1 fruit fly cellular context compared by ENCODE assay signal in genomic region chr3L:12482917-12483316, dm6.
TF ChIP-seq lines count a peak whose summit lies in the region.

No protein-coding gene starts in this region.

TF ChIP-seq in whole organism, embryonic, 481 proteins besides CTCF, POLR2A, EP300 and RAD21 (continued from another document and continues in another):
- peak; percentile 54 for TF ChIP-seq run (tag; optimal IDR thresholded peaks at IDR 0.05; lab: Kevin White, UChicago)
- peak; percentile 84 for TF ChIP-seq Oli (tag; optimal IDR thresholded peaks at IDR 0.05; lab: Kevin White, UChicago)
- TF ChIP-seq CG2875 (GFP tag; optimal IDR thresholded peaks at IDR 0.05; lab: Kevin White, UChicago) = peak; percentile 71
- no peak for TF ChIP-seq zf30C (GFP tag; optimal IDR thresholded peaks at IDR 0.05; lab: Kevin White, UChicago)
- peak; percentile 75 for TF ChIP-seq CG12104 (GFP tag; optimal IDR thresholded peaks at IDR 0.05; lab: Kevin White, UChicago)
- peak; percentile 39 for TF ChIP-seq CG18599 (GFP tag; optimal IDR thresholded peaks at IDR 0.05; lab: Kevin White, UChicago)
- peak; percentile 60 for TF ChIP-seq CG2120 (GFP tag; optimal IDR thresholded peaks at IDR 0.05; lab: Kevin White, UChicago)
- TF ChIP-seq CG1647 (GFP tag; optimal IDR thresholded peaks at IDR 0.05; lab: Kevin White, UChicago) = peak; percentile 47
- peak; percentile 62 for TF ChIP-seq Aef1 (GFP tag; IDR thresholded peaks at IDR 0.05; lab: Robert Waterston, UW)
- no peak for TF ChIP-seq MESR4 (GFP tag; optimal IDR thresholded peaks at IDR 0.05; lab: Kevin White, UChicago)
- TF ChIP-seq CG15514 (GFP tag; optimal IDR thresholded peaks at IDR 0.05; lab: Kevin White, UChicago) = peak; percentile 43
- no peak for TF ChIP-seq sr (GFP tag; IDR thresholded peaks at IDR 0.05; lab: Robert Waterston, UW)
- TF ChIP-seq jigr1 (GFP tag; IDR thresholded peaks at IDR 0.05; lab: Robert Waterston, UW) = 0 out of 3 replicates have a peak, but pooled peaks have one; percentile 15
- peak; percentile 64 for TF ChIP-seq Fer3 (tag; optimal IDR thresholded peaks at IDR 0.05; lab: Kevin White, UChicago)
- TF ChIP-seq usp (GFP tag; optimal IDR thresholded peaks at IDR 0.05; lab: Kevin White, UChicago) = no peak
- no peak for TF ChIP-seq CG16813 (GFP tag; IDR thresholded peaks at IDR 0.05; lab: Robert Waterston, UW; ENCODE audit: partially characterized antibody)
- peak; percentile 27 for TF ChIP-seq Atf3 (GFP tag; optimal IDR thresholded peaks at IDR 0.05; lab: Kevin White, UChicago)
- peak; percentile 37 for TF ChIP-seq CG12744 (GFP tag; optimal IDR thresholded peaks at IDR 0.05; lab: Kevin White, UChicago)
- TF ChIP-seq sim (GFP tag; IDR thresholded peaks at IDR 0.05; lab: Robert Waterston, UW) = peak; percentile 32; the same call in 1 of the 2 replicates
- peak; percentile 14 for TF ChIP-seq CG30431 (GFP tag; optimal IDR thresholded peaks at IDR 0.05; lab: Kevin White, UChicago)
- TF ChIP-seq CG13296 (GFP tag; optimal IDR thresholded peaks at IDR 0.05; lab: Kevin White, UChicago) = peak; percentile 78
- peak; percentile 65 for TF ChIP-seq ems (GFP tag; optimal IDR thresholded peaks at IDR 0.05; lab: Kevin White, UChicago)
- no peak for TF ChIP-seq Doc3 (GFP tag; IDR thresholded peaks at IDR 0.05; lab: Robert Waterston, UW; ENCODE audit: partially characterized antibody)
- TF ChIP-seq CG5245 (GFP tag; optimal IDR thresholded peaks at IDR 0.05; lab: Kevin White, UChicago) = peak; percentile 36
- TF ChIP-seq B-H1 (GFP tag; IDR thresholded peaks at IDR 0.05; lab: Robert Waterston, UW) = peak; percentile 66
- TF ChIP-seq CG7357 (GFP tag; IDR thresholded peaks at IDR 0.05; lab: Robert Waterston, UW) = 0 out of 3 replicates have a peak, but pooled peaks have one; percentile 37
- peak; percentile 61 for TF ChIP-seq seq (GFP tag; IDR thresholded peaks at IDR 0.05; lab: Robert Waterston, UW)
- TF ChIP-seq lbe (GFP tag; optimal IDR thresholded peaks at IDR 0.05; lab: Kevin White, UChicago) = no peak
- peak; percentile 88 for TF ChIP-seq Sox102F (GFP tag; optimal IDR thresholded peaks at IDR 0.05; lab: Kevin White, UChicago)
- peak; percentile 16 for TF ChIP-seq D19B (GFP tag; optimal IDR thresholded peaks at IDR 0.05; lab: Kevin White, UChicago)
- TF ChIP-seq E2f1 (GFP tag; IDR thresholded peaks at IDR 0.05; lab: Robert Waterston, UW) = peak; percentile 67
- TF ChIP-seq mam (GFP tag; optimal IDR thresholded peaks at IDR 0.05; lab: Kevin White, UChicago) = peak; percentile 45
- TF ChIP-seq disco-r (GFP tag; optimal IDR thresholded peaks at IDR 0.05; lab: Kevin White, UChicago) = no peak
- peak; percentile 59 for TF ChIP-seq al (GFP tag; IDR thresholded peaks at IDR 0.05; lab: Robert Waterston, UW)
- TF ChIP-seq tna (GFP tag; IDR thresholded peaks at IDR 0.05; lab: Robert Waterston, UW; ENCODE audit: partially characterized antibody) = no peak
- peak; percentile 3 for TF ChIP-seq psq (GFP tag; optimal IDR thresholded peaks at IDR 0.05; lab: Kevin White, UChicago)
- peak; percentile 45; the same call in 1 of the 2 replicates for TF ChIP-seq esg (GFP tag; conservative IDR thresholded peaks at IDR 0.05; lab: Robert Waterston, UW)
- TF ChIP-seq CG10462 (GFP tag; optimal IDR thresholded peaks at IDR 0.05; lab: Kevin White, UChicago) = peak; percentile 47
- no peak for TF ChIP-seq CG10321 (GFP tag; IDR thresholded peaks at IDR 0.05; lab: Robert Waterston, UW)
- no peak for TF ChIP-seq tll (GFP tag; optimal IDR thresholded peaks at IDR 0.05; lab: Kevin White, UChicago)
- peak; percentile 23 for TF ChIP-seq CG4617 (GFP tag; optimal IDR thresholded peaks at IDR 0.05; lab: Kevin White, UChicago; ENCODE audit: borderline replicate concordance)
- TF ChIP-seq Eip74EF (GFP tag; optimal IDR thresholded peaks at IDR 0.05; lab: Kevin White, UChicago) = peak in 1 of 2 experiments; percentile 63
- TF ChIP-seq ci (GFP tag; IDR thresholded peaks at IDR 0.05; lab: Robert Waterston, UW) = peak; percentile 51; the same call in 1 of the 3 replicates
- peak; percentile 52; the same call in 1 of the 2 replicates for TF ChIP-seq CG11696 (GFP tag; IDR thresholded peaks at IDR 0.05; lab: Robert Waterston, UW)
- peak; percentile 63 for TF ChIP-seq Nf-YB (GFP tag; optimal IDR thresholded peaks at IDR 0.05; lab: Kevin White, UChicago)
- peak; percentile 25; the same call in 1 of the 2 replicates for TF ChIP-seq wor (GFP tag; IDR thresholded peaks at IDR 0.05; lab: Robert Waterston, UW)
- peak; percentile 47 to 65 for TF ChIP-seq chif (GFP tag; optimal IDR thresholded peaks at IDR 0.05; lab: Kevin White, UChicago)
- TF ChIP-seq NK7.1 (GFP tag; optimal IDR thresholded peaks at IDR 0.05; lab: Kevin White, UChicago) = no peak
- TF ChIP-seq CG16779 (GFP tag; IDR thresholded peaks at IDR 0.05; lab: Robert Waterston, UW) = no peak; the same call in 1 of the 2 replicates
- peak; percentile 27 for TF ChIP-seq CG3838 (GFP tag; optimal IDR thresholded peaks at IDR 0.05; lab: Kevin White, UChicago)
- TF ChIP-seq jing (GFP tag; optimal IDR thresholded peaks at IDR 0.05; lab: Kevin White, UChicago) = peak; percentile 42
- TF ChIP-seq sug (tag; optimal IDR thresholded peaks at IDR 0.05; lab: Kevin White, UChicago) = peak; percentile 51
- no peak for TF ChIP-seq insv (GFP tag; optimal IDR thresholded peaks at IDR 0.05; lab: Kevin White, UChicago)
- TF ChIP-seq CG1024 (GFP tag; IDR thresholded peaks at IDR 0.05; lab: Robert Waterston, UW) = no peak
- peak; percentile 22 for TF ChIP-seq jumu (GFP tag; optimal IDR thresholded peaks at IDR 0.05; lab: Kevin White, UChicago)
- no peak for TF ChIP-seq cg (GFP tag; optimal IDR thresholded peaks at IDR 0.05; lab: Kevin White, UChicago)
- peak; percentile 65 for TF ChIP-seq bab2 (GFP tag; optimal IDR thresholded peaks at IDR 0.05; lab: Kevin White, UChicago)
- TF ChIP-seq gro (GFP tag; optimal IDR thresholded peaks at IDR 0.05; lab: Kevin White, UChicago) = peak; percentile 33
- peak; percentile 32; the same call in 1 of the 2 replicates for TF ChIP-seq sens-2 (GFP tag; IDR thresholded peaks at IDR 0.05; lab: Robert Waterston, UW)
- peak; percentile 79 for TF ChIP-seq Med (GFP tag; lab: Kevin White, UChicago)
- TF ChIP-seq fd64A (GFP tag; optimal IDR thresholded peaks at IDR 0.05; lab: Kevin White, UChicago) = no peak
- TF ChIP-seq Dip3 (GFP tag; optimal IDR thresholded peaks at IDR 0.05; lab: Kevin White, UChicago) = peak; percentile 14
- peak; percentile 71 for TF ChIP-seq CG14014 (GFP tag; IDR thresholded peaks at IDR 0.05; lab: Robert Waterston, UW)
- TF ChIP-seq CG10654 (GFP tag; optimal IDR thresholded peaks at IDR 0.05; lab: Kevin White, UChicago) = peak; percentile 48
- TF ChIP-seq nerfin-2 (GFP tag; IDR thresholded peaks at IDR 0.05; lab: Robert Waterston, UW; ENCODE audit: partially characterized antibody) = no peak
- peak; percentile 42 for TF ChIP-seq shn (GFP tag; optimal IDR thresholded peaks at IDR 0.05; lab: Kevin White, UChicago)
- TF ChIP-seq bcd (GFP tag; optimal IDR thresholded peaks at IDR 0.05; lab: Kevin White, UChicago) = peak; percentile 77
- TF ChIP-seq Drgx (GFP tag; IDR thresholded peaks at IDR 0.05; lab: Robert Waterston, UW) = peak; percentile 89
- peak; percentile 25 for TF ChIP-seq twi (tag; optimal IDR thresholded peaks at IDR 0.05; lab: Kevin White, UChicago)
- peak; percentile 37 for TF ChIP-seq oc (tag; optimal IDR thresholded peaks at IDR 0.05; lab: Kevin White, UChicago)
- peak; percentile 23 for TF ChIP-seq CG13624 (GFP tag; optimal IDR thresholded peaks at IDR 0.05; lab: Kevin White, UChicago)
- peak; percentile 63 for TF ChIP-seq Dek (tag; optimal IDR thresholded peaks at IDR 0.05; lab: Kevin White, UChicago)
- no peak for TF ChIP-seq prd (optimal IDR thresholded peaks at IDR 0.05; lab: Kevin White, UChicago)
- TF ChIP-seq prd (GFP tag; IDR thresholded peaks at IDR 0.05; lab: Robert Waterston, UW) = peak; percentile 87
- peak; percentile 88 for TF ChIP-seq CG17361 (GFP tag; IDR thresholded peaks at IDR 0.05; lab: Robert Waterston, UW)
- peak; percentile 62 for TF ChIP-seq Hsf (GFP tag; optimal IDR thresholded peaks at IDR 0.05; lab: Kevin White, UChicago)
- TF ChIP-seq Bgb (GFP tag; IDR thresholded peaks at IDR 0.05; lab: Robert Waterston, UW; ENCODE audit: partially characterized antibody) = no peak
- TF ChIP-seq mirr (GFP tag; optimal IDR thresholded peaks at IDR 0.05; lab: Kevin White, UChicago) = peak; percentile 10
- TF ChIP-seq CG6854 (GFP tag; optimal IDR thresholded peaks at IDR 0.05; lab: Kevin White, UChicago) = peak; percentile 23
- peak; percentile 20 for TF ChIP-seq CG18764 (GFP tag; optimal IDR thresholded peaks at IDR 0.05; lab: Kevin White, UChicago)
- TF ChIP-seq zen2 (GFP tag; IDR thresholded peaks at IDR 0.05; lab: Robert Waterston, UW; ENCODE audit: partially characterized antibody) = no peak
- peak; percentile 69 for TF ChIP-seq unpg (GFP tag; optimal IDR thresholded peaks at IDR 0.05; lab: Kevin White, UChicago)
- no peak for TF ChIP-seq CG7745 (tag; optimal IDR thresholded peaks at IDR 0.05; lab: Kevin White, UChicago)
- TF ChIP-seq HLH54F (GFP tag; optimal IDR thresholded peaks at IDR 0.05; lab: Kevin White, UChicago) = peak; percentile 53
- TF ChIP-seq tup (GFP tag; optimal IDR thresholded peaks at IDR 0.05; lab: Kevin White, UChicago) = no peak
- TF ChIP-seq yki (optimal IDR thresholded peaks at IDR 0.05; lab: Kevin White, UChicago) = no peak
- TF ChIP-seq CG18011 (GFP tag; optimal IDR thresholded peaks at IDR 0.05; lab: Kevin White, UChicago) = peak; percentile 7
- peak; percentile 80 for TF ChIP-seq CG10979 (tag; optimal IDR thresholded peaks at IDR 0.05; lab: Kevin White, UChicago)
- peak; percentile 54 for TF ChIP-seq CG6765 (GFP tag; optimal IDR thresholded peaks at IDR 0.05; lab: Kevin White, UChicago)
- TF ChIP-seq CG15696 (tag; optimal IDR thresholded peaks at IDR 0.05; lab: Kevin White, UChicago) = peak; percentile 27
- peak; percentile 56; the same call in 1 of the 2 replicates for TF ChIP-seq CG14667 (GFP tag; IDR thresholded peaks at IDR 0.05; lab: Robert Waterston, UW)
- TF ChIP-seq crc (GFP tag; optimal IDR thresholded peaks at IDR 0.05; lab: Kevin White, UChicago) = peak; percentile 30
- TF ChIP-seq CG17829 (tag; optimal IDR thresholded peaks at IDR 0.05; lab: Kevin White, UChicago) = peak; percentile 80
- peak; percentile 59 for TF ChIP-seq ttk (GFP tag; IDR thresholded peaks at IDR 0.05; lab: Robert Waterston, UW)
- peak; percentile 23 for TF ChIP-seq Side (GFP tag; optimal IDR thresholded peaks at IDR 0.05; lab: Kevin White, UChicago)
- peak; percentile 75 for TF ChIP-seq Ssrp (tag; optimal IDR thresholded peaks at IDR 0.05; lab: Kevin White, UChicago)
- TF ChIP-seq nerfin-1 (tag; optimal IDR thresholded peaks at IDR 0.05; lab: Kevin White, UChicago) = peak; percentile 75
- peak; percentile 60 for TF ChIP-seq CG14441 (GFP tag; IDR thresholded peaks at IDR 0.05; lab: Robert Waterston, UW)
- TF ChIP-seq ftz-f1 (GFP tag; optimal IDR thresholded peaks at IDR 0.05; lab: Kevin White, UChicago) = no peak
- peak; percentile 72 for TF ChIP-seq Nf-YC (tag; optimal IDR thresholded peaks at IDR 0.05; lab: Kevin White, UChicago)
- TF ChIP-seq tin (GFP tag; optimal IDR thresholded peaks at IDR 0.05; lab: Kevin White, UChicago) = peak; percentile 51
- TF ChIP-seq Sry-δ (GFP tag; optimal IDR thresholded peaks at IDR 0.05; lab: Kevin White, UChicago) = peak; percentile 19
- TF ChIP-seq CG11723 (GFP tag; optimal IDR thresholded peaks at IDR 0.05; lab: Kevin White, UChicago) = peak; percentile 47
- peak; percentile 84 for TF ChIP-seq CG7839 (tag; optimal IDR thresholded peaks at IDR 0.05; lab: Kevin White, UChicago)
- no peak for TF ChIP-seq CG12769 (tag; optimal IDR thresholded peaks at IDR 0.05; lab: Kevin White, UChicago)
- TF ChIP-seq zfh1 (GFP tag; IDR thresholded peaks at IDR 0.05; lab: Robert Waterston, UW) = peak; percentile 72; the same call in 2 of the 3 replicates
- TF ChIP-seq sisA (GFP tag; IDR thresholded peaks at IDR 0.05; lab: Robert Waterston, UW) = peak; percentile 74
- TF ChIP-seq Hr3 (GFP tag; optimal IDR thresholded peaks at IDR 0.05; lab: Kevin White, UChicago) = peak; percentile 76
- peak; percentile 49 for TF ChIP-seq CG15601 (tag; optimal IDR thresholded peaks at IDR 0.05; lab: Kevin White, UChicago)
- peak; percentile 56 for TF ChIP-seq CG1602 (GFP tag; optimal IDR thresholded peaks at IDR 0.05; lab: Kevin White, UChicago)
- TF ChIP-seq btn (GFP tag; optimal IDR thresholded peaks at IDR 0.05; lab: Kevin White, UChicago) = peak; percentile 4
- TF ChIP-seq schlank (tag; optimal IDR thresholded peaks at IDR 0.05; lab: Kevin White, UChicago) = no peak
- TF ChIP-seq E2f2 (GFP tag; IDR thresholded peaks at IDR 0.05; lab: Robert Waterston, UW) = peak; percentile 8; the same call in 1 of the 2 replicates
- peak; percentile 69 for TF ChIP-seq Blimp-1 (GFP tag; optimal IDR thresholded peaks at IDR 0.05; lab: Kevin White, UChicago)
- TF ChIP-seq fd3F (GFP tag; optimal IDR thresholded peaks at IDR 0.05; lab: Kevin White, UChicago) = peak; percentile 63
- peak; percentile 42 to 57 for TF ChIP-seq Pdp1 (GFP tag; optimal IDR thresholded peaks at IDR 0.05; lab: Kevin White, UChicago)
- TF ChIP-seq ind (GFP tag; optimal IDR thresholded peaks at IDR 0.05; lab: Kevin White, UChicago) = peak; percentile 72
- peak; percentile 72; the same call in 2 of the 3 replicates for TF ChIP-seq ase (GFP tag; IDR thresholded peaks at IDR 0.05; lab: Robert Waterston, UW)
- TF ChIP-seq emc (GFP tag; optimal IDR thresholded peaks at IDR 0.05; lab: Kevin White, UChicago) = no peak
- TF ChIP-seq stwl (tag; optimal IDR thresholded peaks at IDR 0.05; lab: Kevin White, UChicago) = no peak
- peak; percentile 24 for TF ChIP-seq CG3065 (GFP tag; optimal IDR thresholded peaks at IDR 0.05; lab: Kevin White, UChicago)
- TF ChIP-seq amos (GFP tag; IDR thresholded peaks at IDR 0.05; lab: Robert Waterston, UW; ENCODE audit: partially characterized antibody) = no peak
- TF ChIP-seq ranshi (GFP tag; IDR thresholded peaks at IDR 0.05; lab: Robert Waterston, UW) = peak; percentile 58
- TF ChIP-seq croc (GFP tag; conservative IDR thresholded peaks at IDR 0.05; lab: Robert Waterston, UW) = peak; percentile 46; the same call in 2 of the 3 replicates
- no peak for TF ChIP-seq B-H2 (GFP tag; optimal IDR thresholded peaks at IDR 0.05; lab: Kevin White, UChicago)
- TF ChIP-seq CG11504 (tag; optimal IDR thresholded peaks at IDR 0.05; lab: Kevin White, UChicago) = peak; percentile 91
- TF ChIP-seq CG34224 (GFP tag; IDR thresholded peaks at IDR 0.05; lab: Robert Waterston, UW; ENCODE audit: partially characterized antibody) = no peak
- peak; percentile 86 for TF ChIP-seq CG12659 (GFP tag; optimal IDR thresholded peaks at IDR 0.05; lab: Kevin White, UChicago)
- 0 out of 3 replicates have a peak, but pooled peaks have one; percentile 16 for TF ChIP-seq CG6175 (GFP tag; IDR thresholded peaks at IDR 0.05; lab: Robert Waterston, UW)
